Worm (Caenorhabditis elegans): ENCODE data around the gene pqn-57.

Gene pqn-57

ce11 chrX:8273496-8273895, 47.3 kb downstream of the pqn-57 start:
- TF ChIP-seq dve-1 (tag; optimal IDR thresholded peaks at IDR 0.05; ENCODE audit: insufficient read depth): no peak
- TF ChIP-seq madf-9 (GFP tag; conservative IDR thresholded peaks at IDR 0.05): no peak
- TF ChIP-seq nhr-10 (tag; optimal IDR thresholded peaks at IDR 0.05): no peak
- no peak for TF ChIP-seq madf-5 (GFP tag; IDR thresholded peaks at IDR 0.05)
- TF ChIP-seq F49E8.2 (tag; optimal IDR thresholded peaks at IDR 0.05; ENCODE audit: borderline replicate concordance): no peak
- TF ChIP-seq ztf-7 (tag; optimal IDR thresholded peaks at IDR 0.05): no peak
- TF ChIP-seq lin-1 (GFP tag; IDR thresholded peaks at IDR 0.05): no peak
- TF ChIP-seq duxl-1 (tag; optimal IDR thresholded peaks at IDR 0.05; ENCODE audit: poor library complexity): no peak
- TF ChIP-seq nhr-76 (tag; optimal IDR thresholded peaks at IDR 0.05): no peak
- no peak for TF ChIP-seq saeg-2 (GFP tag; IDR thresholded peaks at IDR 0.05)
- no peak for TF ChIP-seq lir-3 (tag; optimal IDR thresholded peaks at IDR 0.05)
- TF ChIP-seq F26F4.8 (GFP tag; conservative IDR thresholded peaks at IDR 0.05): no peak
- no peak for TF ChIP-seq Y105C5A.15 (GFP tag; IDR thresholded peaks at IDR 0.05)
- TF ChIP-seq vab-7 (GFP tag; IDR thresholded peaks at IDR 0.05): no peak
- no peak for TF ChIP-seq lin-13 (GFP tag; optimal IDR thresholded peaks at IDR 0.05)
- no peak for TF ChIP-seq gei-8 (GFP tag; optimal IDR thresholded peaks at IDR 0.05)
- TF ChIP-seq snpc-1.2 (GFP tag; IDR thresholded peaks at IDR 0.05): no peak
- TF ChIP-seq hlh-11 (tag; optimal IDR thresholded peaks at IDR 0.05): no peak
- no peak for TF ChIP-seq ces-1 (GFP tag; optimal IDR thresholded peaks at IDR 0.05)
- no peak for TF ChIP-seq T26A8.4 (GFP tag; IDR thresholded peaks at IDR 0.05)

- TF ChIP-seq nhr-28 (tag; optimal IDR thresholded peaks at IDR 0.05): no peak
- no peak for TF ChIP-seq ztf-11 (tag; optimal IDR thresholded peaks at IDR 0.05)
- no peak for TF ChIP-seq daf-8 (GFP tag; IDR thresholded peaks at IDR 0.05)
- peak in 1 of 2 experiments; percentile 58 for TF ChIP-seq unc-62 (GFP tag; optimal IDR thresholded peaks at IDR 0.05 in 1 of 2)
- no peak for TF ChIP-seq unc-62 (tag; optimal IDR thresholded peaks at IDR 0.05)
- TF ChIP-seq nhr-102 (tag; optimal IDR thresholded peaks at IDR 0.05): no peak
- TF ChIP-seq lin-39 (tag; optimal IDR thresholded peaks at IDR 0.05): no peak
- no peak for TF ChIP-seq spr-3 (GFP tag; optimal IDR thresholded peaks at IDR 0.05)
Observed at ce11 chrX:8270971-8271553, 49.7 kb downstream of the pqn-57 start, which contains the start of gene cutl-29. Gene cutl-29, minus strand, starts transcription at chrX:8271021.

Data from whole organism, L4 larva.